Worm (Caenorhabditis elegans) whole organism, early embryonic: ENCODE results near the gene cal-1.

Experiments
- B0310.2 ChIP-seq: sonication (generic microtip); optimal IDR thresholded peaks from 2 replicates; lab custom pipeline; 2016; ENCODE audit warnings: mild to moderate bottlenecking, missing genetic modification characterization, missing compliant biosample characterization
- F13C5.2 ChIP-seq: sonication (generic microtip); optimal IDR thresholded peaks from 2 replicates; lab custom pipeline; 2017; ENCODE audit warnings: mild to moderate bottlenecking, missing genetic modification characterization, inconsistent platforms, missing compliant biosample characterization
- aly-1 ChIP-seq: sonication (generic microtip); optimal IDR thresholded peaks from 2 replicates; lab custom pipeline; 2016; ENCODE audit warnings: missing genetic modification characterization, missing compliant biosample characterization
- ama-1 ChIP-seq: fragments of 150-350 bp; optimal IDR thresholded peaks from 2 replicates; lab custom pipeline; 2014
- ceh-13 ChIP-seq: fragments of 200-800 bp; sonication (Bioruptor generic); optimal IDR thresholded peaks from 2 replicates; lab custom pipeline; 2018; ENCODE audit warnings: mild to moderate bottlenecking, missing genetic modification characterization, missing compliant biosample characterization
- ceh-36 ChIP-seq: sonication (generic microtip); optimal IDR thresholded peaks from 2 replicates; lab custom pipeline; 2016; ENCODE audit warnings: missing genetic modification characterization, inconsistent platforms, missing compliant biosample characterization
- ets-7 ChIP-seq: sonication (generic microtip); optimal IDR thresholded peaks from 2 replicates; lab custom pipeline; 2016; ENCODE audit warnings: missing genotype, missing genetic modification characterization, missing compliant biosample characterization
- flt-1 ChIP-seq: fragments of 200-800 bp; sonication (Bioruptor generic); IDR thresholded peaks from 2 replicates; pipeline ENCODE4 v1.3.6; 2022; ENCODE audit warnings: missing genetic modification characterization, missing compliant biosample characterization
- hmbx-1 ChIP-seq: sonication (generic microtip); optimal IDR thresholded peaks from 2 replicates; lab custom pipeline; 2016; ENCODE audit warnings: mild to moderate bottlenecking, missing genetic modification characterization, missing compliant biosample characterization
- hmg-4 ChIP-seq: fragments of 200-800 bp; sonication (Bioruptor generic); optimal IDR thresholded peaks from 2 replicates; lab custom pipeline; 2018; ENCODE audit warnings: mild to moderate bottlenecking, missing genetic modification characterization, missing compliant biosample characterization
- hnd-1 ChIP-seq: sonication (generic microtip); optimal IDR thresholded peaks from 2 replicates; lab custom pipeline; 2016; ENCODE audit warnings: missing genetic modification characterization, missing compliant biosample characterization
- pes-1 ChIP-seq: fragments of 200-800 bp; sonication (Bioruptor generic); IDR thresholded peaks from 2 replicates; pipeline ENCODE4 v1.3.6; 2022; ENCODE audit warnings: missing genetic modification reagents, missing genetic modification characterization, missing compliant biosample characterization
- scrt-1 ChIP-seq: fragments of 200-800 bp; sonication (Bioruptor generic); IDR thresholded peaks from 2 replicates; pipeline ENCODE4 v1.3.6; 2022; ENCODE audit warnings: missing genetic modification characterization, missing compliant biosample characterization
- sea-1 ChIP-seq: fragments of 200-800 bp; sonication (Bioruptor generic); conservative IDR thresholded peaks from 2 replicates; pipeline ENCODE4 v1.3.6; 2022; ENCODE audit warnings: missing genetic modification characterization, missing compliant biosample characterization
- tbx-11 ChIP-seq: fragments of 200-800 bp; sonication (Bioruptor generic); IDR thresholded peaks from 2 replicates; pipeline ENCODE4 v1.3.6; 2022; ENCODE audit warnings: missing genetic modification characterization, missing compliant biosample characterization
- tbx-37 ChIP-seq: fragments of 200-800 bp; sonication (Bioruptor generic); conservative IDR thresholded peaks from 2 replicates; pipeline ENCODE4 v1.3.6; 2022; ENCODE audit warnings: missing genetic modification reagents, missing genetic modification characterization, missing compliant biosample characterization
- tra-4 ChIP-seq: sonication (generic microtip); optimal IDR thresholded peaks from 2 replicates; lab custom pipeline; 2017; ENCODE audit warnings: missing genetic modification characterization, missing compliant biosample characterization

Gene cal-1

ce11 chrV:12526124-12526523 lies 9.1 kb upstream of the cal-1 start:
- TF ChIP-seq flt-1 (GFP tag; lab: Robert Waterston, UW) (no peak), tbx-11 (GFP tag; lab: Robert Waterston, UW) (no peak), ama-1 (lab: Kevin White, UChicago) (no peak), tra-4 (tag; lab: Kevin White, UChicago) (no peak), aly-1 (tag; lab: Kevin White, UChicago) (no peak), hmg-4 (GFP tag; lab: Kevin White, UChicago) (no peak)

- no peak for TF ChIP-seq ceh-36 (tag; lab: Kevin White, UChicago)
- TF ChIP-seq ama-1 (lab: Kevin White, UChicago) = no peak
These were observed 8.5 kb upstream of the cal-1 start, which contains the start of gene dyf-4 for ce11 chrV:12525526-12525925. TSS of gene dyf-4 (minus strand) at chrV:12525738.

- TF ChIP-seq hnd-1 (tag; lab: Kevin White, UChicago) (no peak), ama-1 (lab: Kevin White, UChicago) (no peak), tbx-37 (no peak), ceh-13 (no peak), B0310.2 (tag; lab: Kevin White, UChicago) (no peak), hmbx-1 (tag; lab: Kevin White, UChicago) (no peak), hmg-4 (GFP tag; lab: Kevin White, UChicago) (no peak), tra-4 (tag; lab: Kevin White, UChicago) (no peak), ceh-36 (tag; lab: Kevin White, UChicago) (no peak), sea-1 (no peak), ets-7 (no peak), flt-1 (GFP tag; lab: Robert Waterston, UW) (no peak), scrt-1 (GFP tag; lab: Robert Waterston, UW) (no peak), F13C5.2 (tag; lab: Kevin White, UChicago) (no peak), aly-1 (tag; lab: Kevin White, UChicago) (no peak), tbx-11 (GFP tag; lab: Robert Waterston, UW) (no peak), pes-1 (GFP tag; lab: Robert Waterston, UW) (no peak)
These were observed 6.3 kb upstream of the cal-1 start for ce11 chrV:12523356-12523755.

ce11 chrV:12518770-12519169 lies 1.7 kb upstream of the cal-1 start:
- TF ChIP-seq ceh-36 (tag; lab: Kevin White, UChicago) = no peak
- no peak for TF ChIP-seq scrt-1 (GFP tag; lab: Robert Waterston, UW)
- TF ChIP-seq tra-4 (tag; lab: Kevin White, UChicago) = no peak
- TF ChIP-seq sea-1 = no peak
- TF ChIP-seq aly-1 (tag; lab: Kevin White, UChicago) = no peak
- TF ChIP-seq hmbx-1 (tag; lab: Kevin White, UChicago) = no peak
- no peak for TF ChIP-seq F13C5.2 (tag; lab: Kevin White, UChicago)
- TF ChIP-seq tbx-11 (GFP tag; lab: Robert Waterston, UW) = no peak

- no peak for TF ChIP-seq sea-1
- TF ChIP-seq flt-1 (GFP tag; lab: Robert Waterston, UW) = no peak
These were observed 709 bp upstream of the cal-1 start for ce11 chrV:12517757-12518156.

DNA sequence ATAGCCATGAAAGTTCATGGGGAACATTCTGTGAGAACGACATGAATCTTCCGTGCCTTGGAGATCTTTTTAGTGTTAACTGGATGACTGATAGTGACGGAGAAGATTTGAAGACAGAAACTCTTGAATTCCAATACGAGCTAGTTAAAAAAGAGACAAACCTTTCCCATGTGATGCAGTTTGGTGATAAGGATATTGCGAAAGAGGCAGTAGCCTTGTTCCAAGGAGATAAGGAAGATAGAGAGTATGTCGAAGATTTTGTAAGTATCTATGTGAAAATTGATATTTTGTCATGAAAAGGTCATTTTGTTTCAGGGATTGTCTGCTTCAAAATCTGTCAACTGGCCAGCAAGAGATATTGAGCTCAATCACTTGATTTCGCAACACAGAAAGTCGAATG lies 3.1 kb downstream of the cal-1 start:
- TF ChIP-seq tbx-11 (GFP tag; lab: Robert Waterston, UW) = no peak
- no peak for TF ChIP-seq flt-1 (GFP tag; lab: Robert Waterston, UW)
- no peak for TF ChIP-seq ceh-36 (tag; lab: Kevin White, UChicago)
- no peak for TF ChIP-seq ets-7
- TF ChIP-seq tbx-37 = no peak

ce11 chrV:12512773-12513172 lies 4.3 kb downstream of the cal-1 start, which contains the start of the genes T28H10.2 and lgmn-1:
TSS of gene T28H10.2 (minus strand) at chrV:12512949.
TSS of gene lgmn-1 (plus strand) at chrV:12513056.
- TF ChIP-seq hnd-1 (tag; lab: Kevin White, UChicago) (no peak), ets-7 (no peak), B0310.2 (tag; lab: Kevin White, UChicago) (no peak), sea-1 (no peak), scrt-1 (GFP tag; lab: Robert Waterston, UW) (no peak), hmg-4 (GFP tag; lab: Kevin White, UChicago) (no peak), flt-1 (GFP tag; lab: Robert Waterston, UW) (no peak), ceh-13 (no peak), tbx-11 (GFP tag; lab: Robert Waterston, UW) (no peak), F13C5.2 (tag; lab: Kevin White, UChicago) (no peak), ceh-36 (tag; lab: Kevin White, UChicago) (no peak), pes-1 (GFP tag; lab: Robert Waterston, UW) (no peak), tra-4 (tag; lab: Kevin White, UChicago) (no peak), tbx-37 (no peak), hmbx-1 (tag; lab: Kevin White, UChicago) (no peak), ama-1 (lab: Kevin White, UChicago) (no peak), aly-1 (tag; lab: Kevin White, UChicago) (no peak)

ce11 chrV:12511946-12512345 lies 5.1 kb downstream of the cal-1 start:
- TF ChIP-seq flt-1 (GFP tag; lab: Robert Waterston, UW) (no peak), hmbx-1 (tag; lab: Kevin White, UChicago) (no peak), ceh-36 (tag; lab: Kevin White, UChicago) (no peak), sea-1 (no peak), hnd-1 (tag; lab: Kevin White, UChicago) (no peak), tra-4 (tag; lab: Kevin White, UChicago) (no peak), tbx-37 (no peak), F13C5.2 (tag; lab: Kevin White, UChicago) (no peak), B0310.2 (tag; lab: Kevin White, UChicago) (no peak), ceh-13 (no peak), pes-1 (GFP tag; lab: Robert Waterston, UW) (no peak), scrt-1 (GFP tag; lab: Robert Waterston, UW) (no peak), ama-1 (lab: Kevin White, UChicago) (no peak), tbx-11 (GFP tag; lab: Robert Waterston, UW) (no peak), hmg-4 (GFP tag; lab: Kevin White, UChicago) (no peak), aly-1 (tag; lab: Kevin White, UChicago) (no peak), ets-7 (no peak)
